Worm (Caenorhabditis elegans): ENCODE results near the gene gpcp-1.
A peak's percentile ranks its signal among the peaks of the same experiment; 100 is the strongest.

Gene gpcp-1

DNA sequence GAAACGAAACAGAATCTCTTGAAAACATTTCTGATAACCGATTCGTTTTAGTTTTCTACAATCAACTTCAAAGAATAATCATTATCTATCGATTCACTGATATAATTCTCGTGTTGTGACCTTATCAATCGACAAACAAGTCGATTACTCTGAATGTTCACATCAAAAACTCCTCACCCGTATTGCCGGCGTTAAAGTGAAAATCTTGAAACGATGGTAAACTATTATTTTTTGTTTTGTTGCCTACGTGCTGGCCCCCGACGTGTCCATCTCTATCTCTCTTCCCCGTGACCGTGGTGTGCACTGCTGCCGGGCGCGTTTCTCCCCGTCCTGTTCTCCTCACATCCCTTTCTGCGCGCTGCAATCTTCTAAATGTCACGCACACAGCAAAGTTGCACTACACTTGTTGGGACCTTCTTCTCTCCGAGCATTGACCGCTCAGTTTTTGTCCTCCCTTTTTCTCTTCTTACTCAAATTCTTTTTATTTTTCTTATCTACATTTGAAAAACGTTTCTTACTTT lies 20.5 kb downstream of the gpcp-1 start (continued):
- no peak for TF ChIP-seq Y5F2A.4 (GFP tag; optimal IDR thresholded peaks at IDR 0.05)
- no peak for TF ChIP-seq Y105C5A.15 (GFP tag; IDR thresholded peaks at IDR 0.05)
- TF ChIP-seq ZK337.2 (GFP tag; IDR thresholded peaks at IDR 0.05), result no peak
- TF ChIP-seq daf-19 (GFP tag; conservative IDR thresholded peaks at IDR 0.05), result no peak
- TF ChIP-seq unc-39 (tag; optimal IDR thresholded peaks at IDR 0.05), result no peak
- peak; percentile 57 for TF ChIP-seq nhr-11 (tag; optimal IDR thresholded peaks at IDR 0.05)
- TF ChIP-seq lin-39 (tag; optimal IDR thresholded peaks at IDR 0.05), result no peak
- no peak for TF ChIP-seq ztf-7 (tag; optimal IDR thresholded peaks at IDR 0.05)
- TF ChIP-seq zag-1 (tag; optimal IDR thresholded peaks at IDR 0.05), result no peak
- no peak for TF ChIP-seq nhr-111 (GFP tag; optimal IDR thresholded peaks at IDR 0.05)
- TF ChIP-seq dmd-8 (GFP tag; IDR thresholded peaks at IDR 0.05), result no peak
- no peak for TF ChIP-seq spr-1 (tag; optimal IDR thresholded peaks at IDR 0.05)
- no peak for TF ChIP-seq nhr-25 (tag; optimal IDR thresholded peaks at IDR 0.05; ENCODE audit: borderline replicate concordance, insufficient read depth)
- no peak for TF ChIP-seq madf-9 (GFP tag; conservative IDR thresholded peaks at IDR 0.05)
- no peak for TF ChIP-seq D1046.2 (GFP tag; IDR thresholded peaks at IDR 0.05)
- peak; percentile 73 for TF ChIP-seq nhr-77 (tag; optimal IDR thresholded peaks at IDR 0.05)

DNA sequence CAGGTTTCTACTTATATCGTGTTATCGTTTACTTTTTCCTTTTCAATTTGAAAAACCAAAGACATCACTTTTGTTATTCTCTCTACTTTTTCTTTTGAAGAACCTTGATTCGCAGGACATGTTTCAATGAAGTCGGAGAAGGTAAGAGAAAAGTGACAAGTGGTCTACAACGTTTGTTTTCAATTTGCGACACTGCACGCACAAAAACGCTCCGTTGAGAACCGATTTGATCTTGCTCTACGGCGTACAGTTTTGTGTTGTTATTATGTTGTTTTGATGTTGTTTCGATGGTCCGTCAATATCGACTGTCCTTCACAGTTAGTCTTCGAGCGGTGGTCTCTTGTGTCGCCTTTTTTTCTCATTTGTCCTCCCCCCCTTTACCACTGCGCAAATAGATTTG lies 21.0 kb downstream of the gpcp-1 start, which contains the start of gene pccb-1:
Gene pccb-1 (plus strand): TSS at position 127 of the 400 bp plus-strand sequence.
- TF ChIP-seq dpl-1 (GFP tag; optimal IDR thresholded peaks at IDR 0.05), result no peak
- no peak for TF ChIP-seq mes-2 (tag; optimal IDR thresholded peaks at IDR 0.05; ENCODE audit: poor library complexity, severe bottlenecking)
- TF ChIP-seq egl-43 (GFP tag; IDR thresholded peaks at IDR 0.05), result no peak

DNA sequence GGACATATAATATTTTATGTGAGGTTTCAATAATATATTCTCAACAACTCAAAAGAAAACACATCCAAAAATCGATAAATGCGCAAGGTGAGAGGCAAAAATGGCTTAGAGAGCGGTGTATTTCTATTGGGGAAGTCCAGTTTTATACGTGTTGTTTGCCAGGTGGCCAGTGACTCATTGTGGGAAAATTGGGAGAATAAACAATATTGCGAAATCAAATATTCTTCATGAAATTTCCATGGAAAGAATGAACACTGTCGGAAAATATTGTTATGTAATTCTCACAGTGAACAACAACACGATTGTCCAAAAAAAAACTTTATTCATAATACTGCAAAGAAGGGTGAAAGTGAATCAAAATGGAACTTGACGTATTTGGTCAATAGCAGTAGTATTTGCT lies 22.8 kb downstream of the gpcp-1 start:
- TF ChIP-seq unc-39 (tag; optimal IDR thresholded peaks at IDR 0.05), result no peak
- TF ChIP-seq dve-1 (tag; optimal IDR thresholded peaks at IDR 0.05; ENCODE audit: insufficient read depth), result no peak
- TF ChIP-seq aha-1 (tag), result no peak
- no peak for TF ChIP-seq set-16 (GFP tag; IDR thresholded peaks at IDR 0.05)
- TF ChIP-seq ama-1 (optimal IDR thresholded peaks at IDR 0.05), result no peak
- no peak for TF ChIP-seq nhr-10 (tag; optimal IDR thresholded peaks at IDR 0.05)
- TF ChIP-seq hlh-11 (tag; optimal IDR thresholded peaks at IDR 0.05), result no peak
- TF ChIP-seq nhr-28 (tag; optimal IDR thresholded peaks at IDR 0.05), result no peak
- no peak for TF ChIP-seq daf-12 (tag; optimal IDR thresholded peaks at IDR 0.05)
- no peak for TF ChIP-seq zip-2 (tag; optimal IDR thresholded peaks at IDR 0.05)
- no peak for TF ChIP-seq ZK546.5 (tag; optimal IDR thresholded peaks at IDR 0.05)
- TF ChIP-seq lin-29 (GFP tag; IDR thresholded peaks at IDR 0.05), result no peak
- TF ChIP-seq ceh-28 (tag; optimal IDR thresholded peaks at IDR 0.05), result no peak
- no peak for TF ChIP-seq ceh-62 (tag; optimal IDR thresholded peaks at IDR 0.05)
- TF ChIP-seq nhr-6 (tag; optimal IDR thresholded peaks at IDR 0.05), result no peak
- no peak for TF ChIP-seq snpc-1.2 (GFP tag; IDR thresholded peaks at IDR 0.05)

DNA sequence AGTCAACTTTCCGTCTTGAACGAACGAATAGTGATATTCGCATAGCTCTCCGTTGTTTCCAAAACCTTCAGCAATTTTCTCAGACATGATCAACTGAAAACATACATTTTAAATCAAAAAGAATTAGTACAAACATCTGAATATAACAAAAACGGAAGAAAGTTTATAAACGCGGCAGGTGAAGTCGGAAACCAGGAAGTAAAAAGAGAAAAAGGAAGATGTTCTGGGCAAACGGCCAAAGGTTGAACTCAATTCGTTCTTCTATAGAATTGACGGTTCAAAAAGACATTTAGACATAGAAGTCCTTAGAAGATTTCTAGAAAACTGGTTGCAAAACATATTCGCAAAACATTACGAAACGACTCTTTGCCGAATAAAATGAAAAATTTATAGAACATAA lies 23.2 kb downstream of the gpcp-1 start, which contains the start of gene F52E4.5:
Gene F52E4.5 (minus strand): TSS at position 101 of the 400 bp plus-strand sequence.
- TF ChIP-seq ztf-11 (tag; optimal IDR thresholded peaks at IDR 0.05) (no peak), daf-16 (GFP tag; optimal IDR thresholded peaks at IDR 0.05) (no peak), daf-16 (tag; optimal IDR thresholded peaks at IDR 0.05) (no peak), fos-1 (tag; optimal IDR thresholded peaks at IDR 0.05) (no peak), vab-7 (GFP tag; IDR thresholded peaks at IDR 0.05) (no peak), zip-11 (GFP tag; IDR thresholded peaks at IDR 0.05) (no peak), ces-1 (GFP tag; optimal IDR thresholded peaks at IDR 0.05) (no peak), R02D3.7 (tag; optimal IDR thresholded peaks at IDR 0.05) (no peak), ceh-28 (tag; optimal IDR thresholded peaks at IDR 0.05) (no peak), spr-1 (tag; optimal IDR thresholded peaks at IDR 0.05) (no peak), hmg-1.1 (GFP tag; IDR thresholded peaks at IDR 0.05) (no peak), arid-1 (GFP tag; conservative IDR thresholded peaks at IDR 0.05) (no peak), lin-1 (GFP tag; IDR thresholded peaks at IDR 0.05) (no peak), aha-1 (tag) (no peak), lin-29 (GFP tag; IDR thresholded peaks at IDR 0.05) (no peak)

Data from whole organism, L4 larva.